Worm (Caenorhabditis elegans): ENCODE measurements around the gene rbc-1.

ce11 chrX:14577579-14578127, 33.5 kb upstream of the rbc-1 start, which contains the start of gene let-4:
- TF ChIP-seq T22C8.4 (GFP tag; IDR thresholded peaks at IDR 0.05) (no peak), ztf-23 (GFP tag; IDR thresholded peaks at IDR 0.05) (no peak), ztf-29 (GFP tag; IDR thresholded peaks at IDR 0.05) (no peak), med-1 (GFP tag; optimal IDR thresholded peaks at IDR 0.05; ENCODE audit: insufficient read depth) (no peak), klf-2 (GFP tag; conservative IDR thresholded peaks at IDR 0.05) (no peak), cog-1 (tag; optimal IDR thresholded peaks at IDR 0.05) (no peak), tab-1 (GFP tag; IDR thresholded peaks at IDR 0.05) (0 out of 2 replicates have a peak, but pooled peaks have one; percentile 35), flt-1 (GFP tag; IDR thresholded peaks at IDR 0.05) (peak; percentile 10; the same call in 1 of the 2 replicates), ref-1 (GFP tag; conservative IDR thresholded peaks at IDR 0.05) (no peak)

Measured in whole organism, midembryonic.